Worm (Caenorhabditis elegans) whole organism, early embryonic: ENCODE measurements around the gene R03E9.2.

Experiments used
- ama-1 ChIP-seq: fragments of 150-350 bp; optimal IDR thresholded peaks from 2 replicates; lab custom pipeline; 2014
- flt-1 ChIP-seq: fragments of 200-800 bp; sonication (Bioruptor generic); IDR thresholded peaks from 2 replicates; pipeline ENCODE4 v1.3.6; 2022; ENCODE audit warnings: missing genetic modification characterization, missing compliant biosample characterization
- tbx-11 ChIP-seq: fragments of 200-800 bp; sonication (Bioruptor generic); IDR thresholded peaks from 2 replicates; pipeline ENCODE4 v1.3.6; 2022; ENCODE audit warnings: missing genetic modification characterization, missing compliant biosample characterization
- tbx-37 ChIP-seq: fragments of 200-800 bp; sonication (Bioruptor generic); conservative IDR thresholded peaks from 2 replicates; pipeline ENCODE4 v1.3.6; 2022; ENCODE audit warnings: missing genetic modification reagents, missing genetic modification characterization, missing compliant biosample characterization

ce11 chrX:6750145-6750544, 17.0 kb upstream of the R03E9.2 start:
- TF ChIP-seq flt-1 (GFP tag; lab: Robert Waterston, UW), result no peak
- no peak for TF ChIP-seq tbx-11
- TF ChIP-seq ama-1 (lab: Kevin White, UChicago), result no peak
- no peak for TF ChIP-seq tbx-37 (GFP tag; lab: Robert Waterston, UW)
